Worm (Caenorhabditis elegans) whole organism, early embryonic: ENCODE results near the gene F43G6.10.

Experiments
- B0310.2 ChIP-seq: sonication (generic microtip); optimal IDR thresholded peaks from 2 replicates; lab custom pipeline; 2016; ENCODE audit warnings: mild to moderate bottlenecking, missing genetic modification characterization, missing compliant biosample characterization
- F13C5.2 ChIP-seq: sonication (generic microtip); optimal IDR thresholded peaks from 2 replicates; lab custom pipeline; 2017; ENCODE audit warnings: mild to moderate bottlenecking, missing genetic modification characterization, inconsistent platforms, missing compliant biosample characterization
- aly-1 ChIP-seq: sonication (generic microtip); optimal IDR thresholded peaks from 2 replicates; lab custom pipeline; 2016; ENCODE audit warnings: missing genetic modification characterization, missing compliant biosample characterization
- ama-1 ChIP-seq: fragments of 150-350 bp; optimal IDR thresholded peaks from 2 replicates; lab custom pipeline; 2014
- ceh-13 ChIP-seq: fragments of 200-800 bp; sonication (Bioruptor generic); optimal IDR thresholded peaks from 2 replicates; lab custom pipeline; 2018; ENCODE audit warnings: mild to moderate bottlenecking, missing genetic modification characterization, missing compliant biosample characterization
- ets-7 ChIP-seq: sonication (generic microtip); optimal IDR thresholded peaks from 2 replicates; lab custom pipeline; 2016; ENCODE audit warnings: missing genotype, missing genetic modification characterization, missing compliant biosample characterization
- flt-1 ChIP-seq: fragments of 200-800 bp; sonication (Bioruptor generic); IDR thresholded peaks from 2 replicates; pipeline ENCODE4 v1.3.6; 2022; ENCODE audit warnings: missing genetic modification characterization, missing compliant biosample characterization
- hmbx-1 ChIP-seq: sonication (generic microtip); optimal IDR thresholded peaks from 2 replicates; lab custom pipeline; 2016; ENCODE audit warnings: mild to moderate bottlenecking, missing genetic modification characterization, missing compliant biosample characterization
- hmg-4 ChIP-seq: fragments of 200-800 bp; sonication (Bioruptor generic); optimal IDR thresholded peaks from 2 replicates; lab custom pipeline; 2018; ENCODE audit warnings: mild to moderate bottlenecking, missing genetic modification characterization, missing compliant biosample characterization
- pes-1 ChIP-seq: fragments of 200-800 bp; sonication (Bioruptor generic); IDR thresholded peaks from 2 replicates; pipeline ENCODE4 v1.3.6; 2022; ENCODE audit warnings: missing genetic modification reagents, missing genetic modification characterization, missing compliant biosample characterization
- scrt-1 ChIP-seq: fragments of 200-800 bp; sonication (Bioruptor generic); IDR thresholded peaks from 2 replicates; pipeline ENCODE4 v1.3.6; 2022; ENCODE audit warnings: missing genetic modification characterization, missing compliant biosample characterization
- sea-1 ChIP-seq: fragments of 200-800 bp; sonication (Bioruptor generic); conservative IDR thresholded peaks from 2 replicates; pipeline ENCODE4 v1.3.6; 2022; ENCODE audit warnings: missing genetic modification characterization, missing compliant biosample characterization
- tbx-11 ChIP-seq: fragments of 200-800 bp; sonication (Bioruptor generic); IDR thresholded peaks from 2 replicates; pipeline ENCODE4 v1.3.6; 2022; ENCODE audit warnings: missing genetic modification characterization, missing compliant biosample characterization
- tra-4 ChIP-seq: sonication (generic microtip); optimal IDR thresholded peaks from 2 replicates; lab custom pipeline; 2017; ENCODE audit warnings: missing genetic modification characterization, missing compliant biosample characterization

ce11 chrII:11842317-11842716 is 33.2 kb downstream of the F43G6.10 start, which contains the start of gene T27D12.1:
- no peak for TF ChIP-seq ama-1 (lab: Kevin White, UChicago)
- TF ChIP-seq tbx-11 (GFP tag; lab: Robert Waterston, UW), result no peak
- no peak for TF ChIP-seq flt-1 (GFP tag; lab: Robert Waterston, UW)
- TF ChIP-seq scrt-1 (GFP tag; lab: Robert Waterston, UW), result no peak
- TF ChIP-seq tra-4 (tag; lab: Kevin White, UChicago), result no peak
- no peak for TF ChIP-seq pes-1 (GFP tag; lab: Robert Waterston, UW)
- no peak for TF ChIP-seq aly-1
- no peak for TF ChIP-seq ets-7
- TF ChIP-seq F13C5.2 (tag; lab: Kevin White, UChicago), result no peak
- TF ChIP-seq hmg-4, result no peak
- TF ChIP-seq B0310.2 (tag; lab: Kevin White, UChicago), result no peak
- no peak for TF ChIP-seq sea-1 (GFP tag; lab: Robert Waterston, UW)
- no peak for TF ChIP-seq hmbx-1
- TF ChIP-seq ceh-13 (GFP tag; lab: Kevin White, UChicago), result no peak
